Fruit fly (Drosophila melanogaster): Measurements from ENCODE around the gene CG17199.
A peak's percentile ranks its signal among the peaks of the same experiment; 100 is the strongest.

DNA sequence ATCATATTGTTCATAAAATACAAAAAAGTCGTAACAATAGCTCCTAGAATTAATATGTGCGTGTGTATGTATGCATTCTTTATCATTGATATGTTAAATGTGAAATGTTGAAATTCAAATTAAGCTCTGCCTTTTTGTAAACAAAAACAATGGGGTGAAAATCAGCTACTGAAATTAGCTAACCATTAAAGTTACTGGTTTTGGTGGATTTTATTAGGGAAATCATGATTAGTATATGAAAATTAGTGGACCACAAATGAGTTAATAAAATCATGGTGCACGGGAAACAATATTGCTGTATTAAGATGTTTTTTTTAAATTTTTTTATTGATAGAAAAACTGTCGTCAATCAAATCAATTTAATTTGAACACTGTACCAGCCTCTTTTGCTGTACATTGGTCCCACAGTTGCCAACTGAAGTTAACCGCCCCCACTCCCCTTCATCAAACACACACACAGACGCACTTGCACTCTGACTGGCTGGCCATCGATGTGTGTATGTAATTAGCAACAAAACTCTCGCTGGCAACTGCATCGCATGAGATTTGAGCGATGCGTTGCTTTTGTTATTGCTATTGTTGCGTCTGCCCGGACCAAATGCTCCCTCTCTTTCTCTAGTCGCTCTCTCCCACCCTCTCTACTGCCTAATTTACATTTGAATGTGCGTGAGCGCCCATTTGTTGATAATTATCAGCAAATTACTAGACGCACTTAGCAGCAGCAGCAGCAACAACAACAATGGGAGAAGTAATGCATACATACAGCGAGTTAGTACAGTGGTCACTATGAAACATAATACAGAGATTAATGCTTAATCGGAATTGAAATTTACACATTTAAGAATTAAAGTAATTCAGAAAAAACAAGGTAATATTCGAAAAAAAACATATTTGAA is 44.9 kb upstream of the CG17199 start:
- no peak for TF ChIP-seq CG14711 (tag; optimal IDR thresholded peaks at IDR 0.05)
- TF ChIP-seq ovo (GFP tag; optimal IDR thresholded peaks at IDR 0.05), result no peak
- TF ChIP-seq kay (GFP tag; ENCODE audit: borderline replicate concordance), result peak; percentile 56
- no peak for TF ChIP-seq CG7045 (GFP tag; optimal IDR thresholded peaks at IDR 0.05)

Data from whole organism, adult.